Fruit fly (Drosophila melanogaster) whole organism: ENCODE measurements around the gene CG14269.

Source experiments
- CG8478 ChIP-seq: fragments of >200 bp; optimal IDR thresholded peaks from 2 replicates; lab custom pipeline; 2018; ENCODE audit warnings: inconsistent platforms
- Dll ChIP-seq: fragments of >200 bp; optimal IDR thresholded peaks from 2 replicates; lab custom pipeline; 2017
- pan ChIP-seq: fragments of >200 bp; optimal IDR thresholded peaks from 2 replicates; lab custom pipeline; 2017
- psq ChIP-seq: fragments of >200 bp; optimal IDR thresholded peaks from 2 replicates; lab custom pipeline; 2017
- usp ChIP-seq: fragments of >200 bp; optimal IDR thresholded peaks from 2 replicates; lab custom pipeline; 2017; ENCODE audit warnings: missing biosample characterization, missing genetic modification characterization, mixed read lengths

DNA sequence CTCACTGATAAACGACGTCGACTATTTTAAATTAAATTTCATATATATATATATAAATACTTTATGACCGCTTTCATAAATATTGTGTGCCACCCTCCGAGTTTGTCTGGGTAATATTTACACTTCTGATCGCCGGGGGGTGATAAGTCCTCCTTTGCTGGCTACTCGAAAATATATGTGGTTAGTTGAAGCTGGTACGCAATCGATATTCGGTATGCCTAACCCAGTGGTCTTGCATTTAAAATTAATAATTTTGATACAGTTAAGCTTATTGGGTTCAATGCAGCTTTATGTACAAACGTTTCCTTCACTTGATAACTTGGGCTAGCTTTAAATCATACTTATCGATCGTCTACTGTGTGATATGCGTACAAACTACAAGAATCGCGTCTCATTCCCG lies 5.7 kb downstream of the CG14269 start:
- TF ChIP-seq usp, result no peak
- no peak for TF ChIP-seq pan (lab: Kevin White, UChicago)
- no peak for TF ChIP-seq CG8478 (lab: Kevin White, UChicago)
- TF ChIP-seq psq (lab: Kevin White, UChicago), result no peak
- no peak for TF ChIP-seq Dll
